Fruit fly (Drosophila melanogaster): ENCODE data around the gene brk.

brk gene

dm6 chrX:7319053-7319702, 11.4 kb downstream of the brk start (continued):
- TF ChIP-seq CG3065 (GFP tag; optimal IDR thresholded peaks at IDR 0.05) (peak; percentile 50), jigr1 (GFP tag; IDR thresholded peaks at IDR 0.05) (peak; percentile 13; the same call in 1 of the 3 replicates), dan (GFP tag; IDR thresholded peaks at IDR 0.05) (no peak), CG10209 (GFP tag; optimal IDR thresholded peaks at IDR 0.05) (peak; percentile 80), zfh1 (GFP tag; IDR thresholded peaks at IDR 0.05) (peak; percentile 85), Hsf (GFP tag; optimal IDR thresholded peaks at IDR 0.05) (peak; percentile 77), CG11456 (GFP tag; IDR thresholded peaks at IDR 0.05) (no peak), CG9876 (GFP tag; optimal IDR thresholded peaks at IDR 0.05) (no peak), nmo (GFP tag; optimal IDR thresholded peaks at IDR 0.05) (peak; percentile 93), kay (GFP tag; optimal IDR thresholded peaks at IDR 0.05) (no peak), Abd-B (GFP tag; optimal IDR thresholded peaks at IDR 0.05) (peak; percentile 73), emc (GFP tag; optimal IDR thresholded peaks at IDR 0.05) (no peak), dmrt11E (tag; optimal IDR thresholded peaks at IDR 0.05) (peak; percentile 97), Adf1 (GFP tag; IDR thresholded peaks at IDR 0.05) (peak; percentile 14; the same call in 1 of the 2 replicates), ATbp (GFP tag; optimal IDR thresholded peaks at IDR 0.05) (peak; percentile 78), GATAe (GFP tag; conservative IDR thresholded peaks at IDR 0.05) (no peak), cato (GFP tag; optimal IDR thresholded peaks at IDR 0.05; ENCODE audit: borderline replicate concordance) (peak; percentile 73), sima (GFP tag; optimal IDR thresholded peaks at IDR 0.05) (peak; percentile 25), CG16815 (GFP tag; optimal IDR thresholded peaks at IDR 0.05) (peak; percentile 86), scrt (GFP tag; optimal IDR thresholded peaks at IDR 0.05) (peak; percentile 12), bcd (GFP tag; optimal IDR thresholded peaks at IDR 0.05) (peak; percentile 68), nom (GFP tag; optimal IDR thresholded peaks at IDR 0.05) (peak; percentile 67), sisA (GFP tag; IDR thresholded peaks at IDR 0.05) (peak; percentile 61; the same call in 1 of the 2 replicates), CG1602 (GFP tag; optimal IDR thresholded peaks at IDR 0.05) (peak; percentile 83), vfl (GFP tag; optimal IDR thresholded peaks at IDR 0.05) (no peak), Mrtf (GFP tag; IDR thresholded peaks at IDR 0.05) (0 out of 3 replicates have a peak, but pooled peaks have one; percentile 29), CG10654 (GFP tag; optimal IDR thresholded peaks at IDR 0.05) (peak; percentile 67), caup (GFP tag; optimal IDR thresholded peaks at IDR 0.05; ENCODE audit: severe bottlenecking) (no peak), ewg (GFP tag; optimal IDR thresholded peaks at IDR 0.05) (peak; percentile 73), Lim3 (GFP tag; IDR thresholded peaks at IDR 0.05) (no peak), CG15011 (GFP tag; optimal IDR thresholded peaks at IDR 0.05) (peak; percentile 12), ab (GFP tag; optimal IDR thresholded peaks at IDR 0.05) (no peak), CG12236 (GFP tag; optimal IDR thresholded peaks at IDR 0.05) (peak; percentile 67), CG13894 (tag; optimal IDR thresholded peaks at IDR 0.05) (no peak), bab2 (GFP tag; optimal IDR thresholded peaks at IDR 0.05) (peak; percentile 38), az2 (GFP tag; optimal IDR thresholded peaks at IDR 0.05) (peak; percentile 88), gem (tag; optimal IDR thresholded peaks at IDR 0.05) (peak; percentile 93), ems (GFP tag; optimal IDR thresholded peaks at IDR 0.05) (peak; percentile 54), BEAF-32 (GFP tag; optimal IDR thresholded peaks at IDR 0.05) (no peak), Atf3 (GFP tag; optimal IDR thresholded peaks at IDR 0.05) (peak; percentile 70), CG33213 (GFP tag; optimal IDR thresholded peaks at IDR 0.05) (peak; percentile 41), CG2116 (GFP tag; optimal IDR thresholded peaks at IDR 0.05) (peak; percentile 49), Hr51 (GFP tag; optimal IDR thresholded peaks at IDR 0.05) (peak; percentile 51 to 66), maf-S (GFP tag; optimal IDR thresholded peaks at IDR 0.05) (peak; percentile 13), Fer1 (GFP tag; optimal IDR thresholded peaks at IDR 0.05) (peak; percentile 9), gcm2 (GFP tag; optimal IDR thresholded peaks at IDR 0.05) (no peak), CG15601 (tag; optimal IDR thresholded peaks at IDR 0.05) (peak; percentile 86), Lpt (GFP tag; optimal IDR thresholded peaks at IDR 0.05) (no peak), Max (GFP tag; optimal IDR thresholded peaks at IDR 0.05) (peak; percentile 48)
